Worm (Caenorhabditis elegans) whole organism, mixed stage, embryonic: ENCODE results near the gene clec-187.

Source experiments
- M03D4.4 ChIP-seq: sonication (generic microtip); optimal IDR thresholded peaks from 2 replicates; lab custom pipeline; 2017; ENCODE audit warnings: mild to moderate bottlenecking, missing genetic modification characterization, missing compliant biosample characterization
- bed-3 ChIP-seq: fragments of 200-800 bp; sonication (Bioruptor generic); optimal IDR thresholded peaks from 3 replicates; lab custom pipeline; 2018; ENCODE audit warnings: mild to moderate bottlenecking, missing genetic modification characterization, moderate library complexity, missing compliant biosample characterization
- blmp-1 ChIP-seq: fragments of 150-350 bp; optimal IDR thresholded peaks from 2 replicates; lab custom pipeline; 2014; ENCODE audit warnings: missing biosample characterization, missing genetic modification characterization
- ceh-39 ChIP-seq: fragments of 150-350 bp; optimal IDR thresholded peaks from 2 replicates; lab custom pipeline; 2014; ENCODE audit warnings: missing biosample characterization, missing genetic modification characterization
- ceh-43 ChIP-seq: fragments of 200-800 bp; sonication (Bioruptor generic); optimal IDR thresholded peaks from 2 replicates; lab custom pipeline; 2018; ENCODE audit warnings: mild to moderate bottlenecking, missing genetic modification characterization, moderate library complexity, missing compliant biosample characterization
- ceh-83 ChIP-seq: fragments of 200-800 bp; sonication (Bioruptor generic); optimal IDR thresholded peaks from 2 replicates; lab custom pipeline; 2018; ENCODE audit warnings: mild to moderate bottlenecking, missing genetic modification characterization, missing compliant biosample characterization
- ces-1 ChIP-seq: fragments of 150-350 bp; optimal IDR thresholded peaks from 2 replicates; lab custom pipeline; 2014; ENCODE audit warnings: missing biosample characterization, missing genetic modification reagents, missing genetic modification characterization
- elt-1 ChIP-seq: sonication (generic microtip); optimal IDR thresholded peaks from 2 replicates; lab custom pipeline; 2017; ENCODE audit warnings: missing genetic modification characterization, mild to moderate bottlenecking, missing compliant biosample characterization, antibody characterized with exemption, moderate library complexity, borderline replicate concordance; ENCODE audit not compliant: insufficient read depth
- flh-1 ChIP-seq: fragments of 200-800 bp; sonication (Bioruptor generic); optimal IDR thresholded peaks from 2 replicates; lab custom pipeline; 2018; ENCODE audit warnings: mild to moderate bottlenecking, missing genetic modification characterization, moderate library complexity, missing compliant biosample characterization
- ham-2 ChIP-seq: fragments of 200-800 bp; sonication (Bioruptor generic); optimal IDR thresholded peaks from 2 replicates; lab custom pipeline; 2018; ENCODE audit warnings: mild to moderate bottlenecking, missing genetic modification characterization, missing compliant biosample characterization
- hlh-1 ChIP-seq: fragments of 150-350 bp; optimal IDR thresholded peaks from 2 replicates; lab custom pipeline; 2014; ENCODE audit warnings: missing biosample characterization, missing genetic modification reagents, missing genetic modification characterization
- lin-13 ChIP-seq: fragments of 150-350 bp; optimal IDR thresholded peaks from 2 replicates; lab custom pipeline; 2014; ENCODE audit warnings: missing biosample characterization, missing genetic modification characterization
- lin-32 ChIP-seq: fragments of 200-800 bp; sonication (Bioruptor generic); optimal IDR thresholded peaks from 2 replicates; lab custom pipeline; 2018; ENCODE audit warnings: mild to moderate bottlenecking, missing genetic modification characterization, missing compliant biosample characterization
- lsy-2 ChIP-seq: fragments of 150-350 bp; optimal IDR thresholded peaks from 2 replicates; lab custom pipeline; 2014; ENCODE audit warnings: missing biosample characterization, missing genetic modification characterization
- mab-5 ChIP-seq: fragments of 150-350 bp; optimal IDR thresholded peaks from 2 replicates; lab custom pipeline; 2014; ENCODE audit warnings: missing biosample characterization, missing genetic modification characterization
- mep-1 ChIP-seq: fragments of 150-350 bp; optimal IDR thresholded peaks from 2 replicates; lab custom pipeline; 2017; ENCODE audit warnings: missing biosample characterization, missing genetic modification reagents, missing genetic modification characterization, inconsistent platforms
- mls-2 ChIP-seq: sonication (generic microtip); optimal IDR thresholded peaks from 2 replicates; lab custom pipeline; 2016; ENCODE audit warnings: mild to moderate bottlenecking, missing genetic modification characterization, moderate library complexity, missing compliant biosample characterization
- nhr-12 ChIP-seq: fragments of 150-350 bp; optimal IDR thresholded peaks from 2 replicates; lab custom pipeline; 2014; ENCODE audit warnings: missing biosample characterization, missing genetic modification characterization
- nhr-2 ChIP-seq: fragments of 150-350 bp; optimal IDR thresholded peaks from 2 replicates; lab custom pipeline; 2014; ENCODE audit warnings: missing biosample characterization, missing genetic modification characterization
- nhr-237 ChIP-seq: fragments of 150-350 bp; optimal IDR thresholded peaks from 2 replicates; lab custom pipeline; 2014; ENCODE audit warnings: missing biosample characterization, missing genetic modification characterization
- nhr-28 ChIP-seq: fragments of 150-350 bp; optimal IDR thresholded peaks from 2 replicates; lab custom pipeline; 2014; ENCODE audit warnings: missing biosample characterization, missing genetic modification characterization
- nhr-76 ChIP-seq: sonication (generic microtip); optimal IDR thresholded peaks from 2 replicates; lab custom pipeline; 2017; ENCODE audit warnings: missing biosample characterization, missing genetic modification characterization
- pha-4 ChIP-seq: fragments of 150-350 bp; optimal IDR thresholded peaks from 2 replicates; lab custom pipeline; 2018; ENCODE audit warnings: missing biosample characterization, missing genetic modification reagents, missing genetic modification characterization
- sem-2 ChIP-seq: fragments of 200-800 bp; sonication (Bioruptor generic); optimal IDR thresholded peaks from 2 replicates; lab custom pipeline; 2018; ENCODE audit warnings: mild to moderate bottlenecking, missing genetic modification characterization, missing compliant biosample characterization
- sptf-1 ChIP-seq: sonication (generic microtip); optimal IDR thresholded peaks from 2 replicates; lab custom pipeline; 2017; ENCODE audit warnings: mild to moderate bottlenecking, missing genetic modification characterization, moderate library complexity, missing compliant biosample characterization
- tbx-8 ChIP-seq: fragments of 200-800 bp; sonication (Bioruptor generic); optimal IDR thresholded peaks from 2 replicates; lab custom pipeline; 2018; ENCODE audit warnings: mild to moderate bottlenecking, missing genetic modification characterization, moderate library complexity, missing compliant biosample characterization
- unc-39 ChIP-seq: fragments of 150-350 bp; optimal IDR thresholded peaks from 2 replicates; lab custom pipeline; 2014; ENCODE audit warnings: missing biosample characterization, missing genetic modification characterization
- unc-62 ChIP-seq: fragments of 150-350 bp; optimal IDR thresholded peaks from 2 replicates; lab custom pipeline; 2014; ENCODE audit warnings: missing biosample characterization, missing genetic modification reagents, missing genetic modification characterization
- zip-8 ChIP-seq: fragments of 150-350 bp; optimal IDR thresholded peaks from 2 replicates; lab custom pipeline; 2014; ENCODE audit warnings: missing biosample characterization, missing genetic modification characterization
- ztf-11 ChIP-seq: fragments of 150-350 bp; optimal IDR thresholded peaks from 2 replicates; lab custom pipeline; 2014; ENCODE audit warnings: missing biosample characterization, missing genetic modification characterization

The clec-187 gene

DNA sequence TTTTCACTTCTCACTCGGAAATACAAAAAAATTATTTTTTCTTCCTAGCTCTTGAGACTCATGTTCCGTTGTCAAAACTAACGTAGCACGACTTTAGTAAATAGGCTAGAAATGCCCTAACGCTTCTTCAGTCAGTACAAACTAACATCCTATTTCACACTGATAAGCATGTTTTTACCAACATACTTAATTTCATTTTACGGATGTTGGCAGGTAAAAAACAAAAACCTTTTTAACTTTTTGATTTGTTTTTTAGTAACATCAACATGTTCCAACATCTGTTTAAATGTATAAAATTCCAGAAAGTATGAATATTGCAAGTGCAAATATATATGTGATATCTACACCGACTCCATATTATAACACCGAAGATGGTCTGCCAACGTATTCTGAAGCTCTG lies 29.0 kb upstream of the clec-187 start, which contains the start of gene K08D8.10:
K08D8.10 (plus strand) TSS at position 301 of the 400 bp plus-strand sequence.
- TF ChIP-seq tbx-8 (GFP tag; lab: Kevin White, UChicago) = no peak
- TF ChIP-seq, all 35 proteins: peak for 0

DNA sequence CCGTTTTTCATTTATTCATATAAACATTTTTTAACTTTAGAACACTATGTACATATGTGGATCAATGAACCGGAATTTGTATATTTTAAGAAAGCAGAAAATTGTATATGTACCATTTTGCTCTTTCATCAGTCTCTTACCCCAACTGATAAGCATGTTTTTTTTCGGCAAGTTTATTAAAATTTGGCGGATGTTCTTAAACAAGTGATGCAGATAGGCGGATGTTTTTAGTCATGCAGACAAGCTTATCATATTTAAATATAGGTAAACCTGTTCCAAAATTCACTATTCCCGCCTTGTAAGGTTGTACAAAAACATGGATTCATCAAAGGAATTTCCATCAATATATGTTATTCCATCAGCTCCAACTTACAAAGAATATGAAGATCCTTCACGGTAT lies 28.1 kb upstream of the clec-187 start, which contains the start of gene K08D8.9:
K08D8.9 (plus strand) TSS at position 301 of the 400 bp plus-strand sequence.
- no peak for TF ChIP-seq elt-1
- TF ChIP-seq lsy-2 (tag; lab: Kevin White, UChicago) = no peak
- no peak for TF ChIP-seq ceh-39
- no peak for TF ChIP-seq M03D4.4 (tag; lab: Kevin White, UChicago)
- no peak for TF ChIP-seq ces-1 (GFP tag; lab: Kevin White, UChicago)
- no peak for TF ChIP-seq nhr-12
- TF ChIP-seq zip-8 = no peak
- TF ChIP-seq sptf-1 (tag; lab: Kevin White, UChicago) = no peak
- TF ChIP-seq mls-2 (tag; lab: Kevin White, UChicago) = no peak
- TF ChIP-seq hlh-1 (tag; lab: Kevin White, UChicago) = no peak
- TF ChIP-seq tbx-8 (GFP tag; lab: Kevin White, UChicago) = no peak
- TF ChIP-seq ceh-83 (GFP tag; lab: Kevin White, UChicago) = no peak

DNA sequence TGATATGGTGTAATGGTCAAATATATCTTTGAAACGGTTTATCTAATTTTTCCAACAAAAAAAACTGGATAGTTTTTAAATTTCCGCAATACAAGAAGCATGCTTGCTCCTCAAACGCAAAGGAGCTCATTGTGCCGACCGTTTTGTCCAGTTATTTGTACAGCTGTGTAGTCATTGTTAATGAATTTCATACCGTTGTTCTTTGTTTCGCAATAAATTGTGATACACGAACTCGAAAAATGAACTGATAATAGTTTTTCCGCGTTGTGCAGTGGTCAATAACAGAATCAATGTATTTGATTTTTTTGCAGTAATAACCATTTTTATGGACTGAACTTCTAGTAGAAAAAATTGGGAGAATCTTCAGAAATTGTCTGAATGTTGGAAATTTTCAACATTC lies 27.5 kb upstream of the clec-187 start:
- TF ChIP-seq nhr-2 (no peak), hlh-1 (tag; lab: Kevin White, UChicago) (no peak), ham-2 (GFP tag; lab: Kevin White, UChicago) (no peak), mls-2 (tag; lab: Kevin White, UChicago) (no peak), lin-13 (no peak), mep-1 (tag; lab: Kevin White, UChicago) (no peak), elt-1 (no peak), unc-62 (no peak), sem-2 (GFP tag; lab: Kevin White, UChicago) (no peak), tbx-8 (GFP tag; lab: Kevin White, UChicago) (no peak), lsy-2 (tag; lab: Kevin White, UChicago) (no peak), ceh-39 (no peak), nhr-28 (no peak), zip-8 (no peak)

DNA sequence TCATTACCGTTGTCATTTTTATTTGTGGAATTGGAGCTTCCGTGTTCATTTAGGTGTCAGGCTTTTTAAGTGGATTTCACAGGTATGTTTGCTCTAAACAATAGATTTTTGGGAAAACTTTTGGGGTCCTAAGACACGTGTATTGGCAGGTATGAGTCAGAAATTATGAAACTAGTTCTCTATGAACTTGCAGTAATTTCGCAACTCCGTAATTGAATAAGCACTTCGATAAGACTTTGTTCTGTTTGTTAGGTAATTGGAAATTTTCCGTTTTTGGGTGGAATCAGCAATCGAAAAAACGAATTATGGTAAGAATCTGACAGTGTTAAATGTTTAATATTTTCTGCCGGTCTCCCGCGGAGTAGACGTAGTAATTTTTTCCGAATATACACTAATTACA lies 25.9 kb upstream of the clec-187 start:
- no peak for TF ChIP-seq pha-4
- TF ChIP-seq mep-1 (tag; lab: Kevin White, UChicago) = no peak
- TF ChIP-seq nhr-2 = no peak
- no peak for TF ChIP-seq M03D4.4 (tag; lab: Kevin White, UChicago)
- TF ChIP-seq ham-2 (GFP tag; lab: Kevin White, UChicago) = no peak
- no peak for TF ChIP-seq lin-13
- no peak for TF ChIP-seq mls-2 (tag; lab: Kevin White, UChicago)
- TF ChIP-seq nhr-237 (tag; lab: Kevin White, UChicago) = no peak
- no peak for TF ChIP-seq bed-3 (GFP tag; lab: Kevin White, UChicago)
- TF ChIP-seq, all 35 proteins: peak for 0

DNA sequence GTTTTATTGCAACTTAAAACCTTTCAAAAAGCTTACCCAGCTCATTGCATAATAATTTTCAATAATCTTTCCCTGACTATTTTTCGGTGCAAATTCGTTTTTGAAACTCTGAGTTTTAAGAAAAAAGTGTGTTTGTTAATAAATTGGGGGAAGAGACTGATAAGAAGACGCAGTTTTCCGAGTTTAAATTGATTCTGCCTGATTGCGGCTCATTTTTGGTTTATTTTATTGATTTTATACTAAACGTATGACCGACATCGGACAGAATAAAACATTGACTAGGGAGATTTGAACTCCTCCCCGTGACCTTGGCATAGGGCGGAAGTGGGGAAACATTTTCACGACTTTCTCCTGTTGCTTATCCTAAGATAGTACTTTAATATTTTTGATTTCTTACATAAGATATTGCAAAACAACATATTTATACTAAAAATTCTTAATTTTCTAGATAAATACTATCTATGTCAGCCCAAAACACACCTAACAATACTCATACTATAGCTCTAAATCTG lies 25.1 kb upstream of the clec-187 start, which contains the start of gene K08D8.7:
K08D8.7 (plus strand) TSS at position 462 of the 512 bp plus-strand sequence.
- no peak for TF ChIP-seq nhr-76
- no peak for TF ChIP-seq elt-1
- no peak for TF ChIP-seq flh-1 (GFP tag; lab: Kevin White, UChicago)
- no peak for TF ChIP-seq hlh-1 (tag; lab: Kevin White, UChicago)
- no peak for TF ChIP-seq mab-5 (tag; lab: Kevin White, UChicago)
- no peak for TF ChIP-seq ces-1 (GFP tag; lab: Kevin White, UChicago)
- TF ChIP-seq lin-13 = no peak
- TF ChIP-seq sptf-1 (tag; lab: Kevin White, UChicago) = no peak
- TF ChIP-seq M03D4.4 (tag; lab: Kevin White, UChicago) = no peak
- no peak for TF ChIP-seq unc-62
- TF ChIP-seq nhr-237 (tag; lab: Kevin White, UChicago) = no peak
- no peak for TF ChIP-seq zip-8
- TF ChIP-seq pha-4 = no peak
- no peak for TF ChIP-seq blmp-1
- no peak for TF ChIP-seq ztf-11 (tag; lab: Kevin White, UChicago)
- TF ChIP-seq lin-32 (GFP tag; lab: Kevin White, UChicago) = no peak
- no peak for TF ChIP-seq lsy-2 (tag; lab: Kevin White, UChicago)
- TF ChIP-seq unc-39 (tag; lab: Kevin White, UChicago) = no peak
- no peak for TF ChIP-seq ceh-43 (GFP tag; lab: Kevin White, UChicago)
- no peak for TF ChIP-seq sem-2 (GFP tag; lab: Kevin White, UChicago)
- TF ChIP-seq, all 35 proteins: peak for 0
